Worm (Caenorhabditis elegans) whole organism, L3 larva: ENCODE results near the gene attf-2.

ENCODE experiments used
- aly-2 ChIP-seq: fragments of 150-350 bp; optimal IDR thresholded peaks from 2 replicates; lab custom pipeline; 2014; ENCODE audit warnings: missing biosample characterization, missing genetic modification characterization
- ceh-28 ChIP-seq: fragments of 150-350 bp; optimal IDR thresholded peaks from 2 replicates; lab custom pipeline; 2014; ENCODE audit warnings: missing biosample characterization, missing genetic modification reagents, missing genetic modification characterization
- egl-27 ChIP-seq: sonication (generic microtip); optimal IDR thresholded peaks from 4 replicates; lab custom pipeline; 2017; ENCODE audit warnings: missing biosample characterization, missing genetic modification reagents, missing genetic modification characterization
- elt-3 ChIP-seq, 3 experiments: fragments of 150-350 bp in 1 of 3; sonication (generic microtip) in 2 of 3; optimal IDR thresholded peaks; 2 replicates in 2 of 3; 4 replicates in 1 of 3; lab custom pipeline; 2014 to 2017; ENCODE audit warnings: missing biosample characterization in 3 of 3, missing genetic modification characterization in 3 of 3
- nhr-237 ChIP-seq: fragments of 150-350 bp; optimal IDR thresholded peaks from 2 replicates; lab custom pipeline; 2014; ENCODE audit warnings: missing biosample characterization, missing genetic modification characterization
- nhr-28 ChIP-seq: fragments of 150-350 bp; optimal IDR thresholded peaks from 2 replicates; lab custom pipeline; 2014; ENCODE audit warnings: missing biosample characterization, missing genetic modification characterization
- nhr-76 ChIP-seq: fragments of 150-350 bp; sonication (generic microtip); optimal IDR thresholded peaks from 5 replicates; lab custom pipeline; 2014; ENCODE audit warnings: missing biosample characterization, missing genetic modification characterization
- pha-4 ChIP-seq: fragments of 150-350 bp; optimal IDR thresholded peaks from 2 replicates; lab custom pipeline; 2014; ENCODE audit warnings: missing biosample characterization, missing genetic modification reagents, missing genetic modification characterization
- snpc-4 ChIP-seq: fragments of 150-350 bp; optimal IDR thresholded peaks from 2 replicates; lab custom pipeline; 2014; ENCODE audit warnings: missing biosample characterization, missing genetic modification characterization

DNA sequence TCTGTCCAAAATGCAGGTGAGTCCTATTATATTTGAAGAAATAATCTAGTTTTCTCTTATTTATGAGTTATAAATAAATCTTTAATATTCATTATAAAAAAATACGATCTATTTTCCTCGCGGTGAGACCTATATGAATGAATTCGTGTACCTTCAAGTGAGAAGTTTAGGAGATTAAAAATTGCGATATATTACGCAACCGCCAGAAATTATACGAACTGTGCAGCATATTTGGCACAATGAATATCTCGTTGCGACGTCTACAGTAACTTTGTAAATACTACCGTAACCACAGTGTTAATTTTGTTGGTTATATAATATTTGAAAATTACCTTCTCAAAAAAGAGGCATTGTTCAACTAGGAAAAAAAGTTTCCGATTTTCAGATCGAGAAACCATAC lies 28.4 kb upstream of the attf-2 start:
- no peak for TF ChIP-seq nhr-237 (tag; lab: Kevin White, UChicago)
- no peak for TF ChIP-seq snpc-4 (tag; lab: Kevin White, UChicago)
- no peak for TF ChIP-seq elt-3 (tag; optimal IDR thresholded peaks at IDR 0.05; lab: Kevin White, UChicago)
- no peak for TF ChIP-seq egl-27
- TF ChIP-seq nhr-28 (tag; lab: Kevin White, UChicago): no peak
- TF ChIP-seq nhr-76 (tag; lab: Kevin White, UChicago): no peak
- TF ChIP-seq ceh-28 (tag; lab: Kevin White, UChicago): no peak
- no peak for TF ChIP-seq pha-4
- TF ChIP-seq aly-2 (tag; lab: Kevin White, UChicago): no peak
